Worm (Caenorhabditis elegans) whole organism, L4 larva: ENCODE measurements around the gene T19H12.12.

Experiments used
- ces-1 ChIP-seq: fragments of 150-350 bp; sonication (generic microtip); optimal IDR thresholded peaks from 4 replicates; lab custom pipeline; 2014; ENCODE audit warnings: missing biosample characterization, missing genetic modification reagents, missing genetic modification characterization
- gei-8 ChIP-seq: fragments of 200-800 bp; sonication (Bioruptor generic); optimal IDR thresholded peaks from 2 replicates; lab custom pipeline; 2018; ENCODE audit warnings: mild to moderate bottlenecking, missing genetic modification characterization, missing compliant biosample characterization
- jun-1 ChIP-seq: fragments of 150-350 bp; optimal IDR thresholded peaks from 2 replicates; lab custom pipeline; 2014; ENCODE audit warnings: missing biosample characterization, missing genetic modification reagents, missing genetic modification characterization
- lin-13 ChIP-seq: fragments of 150-350 bp; optimal IDR thresholded peaks from 2 replicates; lab custom pipeline; 2014; ENCODE audit warnings: missing biosample characterization, missing genetic modification reagents, missing genetic modification characterization
- lin-29 ChIP-seq: fragments of 200-800 bp; sonication (Bioruptor generic); IDR thresholded peaks from 2 replicates; pipeline ENCODE4 v1.3.6; 2022; ENCODE audit warnings: missing genetic modification reagents, missing genetic modification characterization, missing compliant biosample characterization
- lin-39 ChIP-seq: fragments of 150-350 bp; optimal IDR thresholded peaks from 2 replicates; lab custom pipeline; 2014; ENCODE audit warnings: missing biosample characterization, missing genetic modification reagents, missing genetic modification characterization
- nhr-25 ChIP-seq: sonication (generic microtip); optimal IDR thresholded peaks from 2 replicates; lab custom pipeline; 2017; ENCODE audit warnings: missing genetic modification characterization, mild to moderate bottlenecking, missing compliant biosample characterization, antibody characterized with exemption, moderate library complexity, borderline replicate concordance; ENCODE audit not compliant: insufficient read depth
- nhr-77 ChIP-seq: fragments of 150-350 bp; optimal IDR thresholded peaks from 2 replicates; lab custom pipeline; 2014; ENCODE audit warnings: missing biosample characterization, missing genetic modification characterization
- zag-1 ChIP-seq: fragments of 150-350 bp; optimal IDR thresholded peaks from 2 replicates; lab custom pipeline; 2014; ENCODE audit warnings: missing biosample characterization, missing genetic modification characterization
- ztf-11 ChIP-seq: fragments of 150-350 bp; optimal IDR thresholded peaks from 2 replicates; lab custom pipeline; 2014; ENCODE audit warnings: missing biosample characterization, missing genetic modification characterization

- TF ChIP-seq lin-29 (GFP tag; lab: Robert Waterston, UW) (no peak), nhr-77 (tag; lab: Kevin White, UChicago) (no peak), lin-13 (GFP tag; lab: Kevin White, UChicago) (no peak), zag-1 (no peak), ztf-11 (no peak), ces-1 (GFP tag; lab: Kevin White, UChicago) (no peak), jun-1 (no peak), gei-8 (no peak), nhr-25 (tag; lab: Kevin White, UChicago) (no peak), lin-39 (tag; lab: Kevin White, UChicago) (no peak)
Measured at ce11 chrV:4867535-4867934, 17.1 kb upstream of the T19H12.12 start.
